Fruit fly (Drosophila melanogaster) whole organism, embryonic: ENCODE data around the gene Uggt.
A peak's percentile ranks its signal among the peaks of the same experiment; 100 is the strongest.

Experiments used
- CG13287 ChIP-seq: fragments of 200-800 bp; sonication (Bioruptor generic); IDR thresholded peaks from 2 replicates; pipeline ENCODE4 v1.3.6; 2022; ENCODE audit warnings: missing biosample characterization, missing genetic modification characterization; ENCODE audit not compliant: partially characterized antibody
- CG14050 ChIP-seq: fragments of 200-800 bp; sonication (Bioruptor generic); IDR thresholded peaks from 3 replicates; pipeline ENCODE4 v1.3.6; 2022; ENCODE audit warnings: missing biosample characterization, missing genetic modification characterization
- CG15269 ChIP-seq: fragments of 200-800 bp; sonication (Bioruptor generic); optimal IDR thresholded peaks from 2 replicates; lab custom pipeline; 2018; ENCODE audit warnings: missing biosample characterization, mild to moderate bottlenecking, missing genetic modification characterization, moderate library complexity
- CG15514 ChIP-seq: fragments of 200-800 bp; sonication (Bioruptor generic); optimal IDR thresholded peaks from 3 replicates; lab custom pipeline; 2017; ENCODE audit warnings: missing biosample characterization, missing genetic modification characterization, mild to moderate bottlenecking, moderate library complexity, missing genetic modification reagents
- CG17186 ChIP-seq: fragments of 200-800 bp; sonication (Bioruptor generic); optimal IDR thresholded peaks from 3 replicates; lab custom pipeline; 2017; ENCODE audit warnings: missing biosample characterization, missing genetic modification reagents, missing genetic modification characterization
- CG18476 ChIP-seq: fragments of 200-800 bp; sonication (Bioruptor generic); optimal IDR thresholded peaks from 2 replicates; lab custom pipeline; 2016; ENCODE audit warnings: missing biosample characterization, mild to moderate bottlenecking, missing genetic modification characterization
- CG18764 ChIP-seq: fragments of 200-800 bp; sonication (Bioruptor generic); optimal IDR thresholded peaks from 3 replicates; lab custom pipeline; 2016; ENCODE audit warnings: missing biosample characterization, missing genetic modification characterization
- CG2120 ChIP-seq: fragments of 200-800 bp; sonication (Bioruptor generic); optimal IDR thresholded peaks from 3 replicates; lab custom pipeline; 2016; ENCODE audit warnings: missing biosample characterization, missing genetic modification characterization
- CG2889 ChIP-seq: fragments of 200-800 bp; sonication (Bioruptor generic); IDR thresholded peaks from 3 replicates; pipeline ENCODE4 v1.3.6; 2022; ENCODE audit warnings: missing biosample characterization, missing genetic modification characterization
- CG31365 ChIP-seq: fragments of 200-800 bp; sonication (Bioruptor generic); optimal IDR thresholded peaks from 2 replicates; lab custom pipeline; 2018; ENCODE audit warnings: missing biosample characterization, mild to moderate bottlenecking, missing genetic modification characterization
- CG34376 ChIP-seq: fragments of 200-800 bp; sonication (Bioruptor generic); optimal IDR thresholded peaks from 2 replicates; lab custom pipeline; 2018; ENCODE audit warnings: missing biosample characterization, mild to moderate bottlenecking, missing genetic modification characterization
- CG3838 ChIP-seq: fragments of 200-800 bp; sonication (Bioruptor generic); optimal IDR thresholded peaks from 3 replicates; lab custom pipeline; 2016; ENCODE audit warnings: missing biosample characterization, missing genetic modification characterization
- CG4707 ChIP-seq: fragments of 200-800 bp; sonication (Bioruptor generic); optimal IDR thresholded peaks from 2 replicates; lab custom pipeline; 2018; ENCODE audit warnings: missing biosample characterization, mild to moderate bottlenecking, missing genetic modification characterization, moderate library complexity
- CG4820 ChIP-seq: fragments of 200-800 bp; sonication (Bioruptor generic); optimal IDR thresholded peaks from 3 replicates; lab custom pipeline; 2016; ENCODE audit warnings: missing biosample characterization, missing genetic modification characterization
- CG6175 ChIP-seq: fragments of 200-800 bp; sonication (Bioruptor generic); IDR thresholded peaks from 3 replicates; pipeline ENCODE4 v1.3.6; 2022; ENCODE audit warnings: missing biosample characterization, missing genetic modification characterization
- CG8281 ChIP-seq: fragments of 200-800 bp; sonication (Bioruptor generic); optimal IDR thresholded peaks from 2 replicates; lab custom pipeline; 2018; ENCODE audit warnings: missing biosample characterization, mild to moderate bottlenecking, missing genetic modification characterization, moderate library complexity
- CG9817 ChIP-seq: fragments of 200-800 bp; sonication (Bioruptor generic); optimal IDR thresholded peaks from 2 replicates; lab custom pipeline; 2018; ENCODE audit warnings: missing biosample characterization, mild to moderate bottlenecking, missing genetic modification characterization, moderate library complexity
- Camta ChIP-seq: fragments of 200-800 bp; sonication (Bioruptor generic); optimal IDR thresholded peaks from 2 replicates; lab custom pipeline; 2016; ENCODE audit warnings: missing biosample characterization, missing genetic modification characterization
- Dip2 ChIP-seq: fragments of 200-800 bp; sonication (Bioruptor generic); IDR thresholded peaks from 2 replicates; pipeline ENCODE4 v1.3.6; 2022; ENCODE audit warnings: missing biosample characterization, missing genetic modification characterization
- Doc3 ChIP-seq: fragments of 200-800 bp; sonication (Bioruptor generic); IDR thresholded peaks from 3 replicates; pipeline ENCODE4 v1.3.6; 2022; ENCODE audit warnings: missing biosample characterization, missing genetic modification characterization; ENCODE audit not compliant: partially characterized antibody
- ERR ChIP-seq: fragments of 200-800 bp; sonication (Bioruptor generic); optimal IDR thresholded peaks from 2 replicates; lab custom pipeline; 2016; ENCODE audit warnings: missing biosample characterization, missing genetic modification characterization
- Hey ChIP-seq: fragments of 200-800 bp; sonication (Bioruptor generic); optimal IDR thresholded peaks from 3 replicates; lab custom pipeline; 2018; ENCODE audit warnings: missing biosample characterization, mild to moderate bottlenecking, missing genetic modification characterization
- Hr3 ChIP-seq: fragments of 200-800 bp; sonication (Bioruptor generic); optimal IDR thresholded peaks from 3 replicates; lab custom pipeline; 2016; ENCODE audit warnings: missing biosample characterization, missing genetic modification characterization
- Oli ChIP-seq: fragments of 200-800 bp; sonication (Bioruptor generic); optimal IDR thresholded peaks from 2 replicates; lab custom pipeline; 2018; ENCODE audit warnings: missing biosample characterization, mild to moderate bottlenecking, missing genetic modification characterization, moderate library complexity
- Ravus ChIP-seq: fragments of 200-800 bp; sonication (Bioruptor generic); IDR thresholded peaks from 2 replicates; pipeline ENCODE4 v1.3.6; 2022; ENCODE audit warnings: missing biosample characterization, missing genetic modification characterization
- Sox100B ChIP-seq: fragments of 200-800 bp; sonication (Bioruptor generic); optimal IDR thresholded peaks from 3 replicates; lab custom pipeline; 2018; ENCODE audit warnings: missing biosample characterization, mild to moderate bottlenecking, missing genetic modification characterization
- Xrp1 ChIP-seq: fragments of 200-800 bp; sonication (Bioruptor generic); IDR thresholded peaks from 2 replicates; pipeline ENCODE4 v1.3.6; 2022; ENCODE audit warnings: missing biosample characterization, missing genetic modification characterization
- ab ChIP-seq: fragments of 200-800 bp; sonication (Bioruptor generic); optimal IDR thresholded peaks from 2 replicates; lab custom pipeline; 2016; ENCODE audit warnings: missing biosample characterization, missing genetic modification characterization
- bab2 ChIP-seq: fragments of 200-800 bp; sonication (Bioruptor generic); optimal IDR thresholded peaks from 2 replicates; lab custom pipeline; 2016; ENCODE audit warnings: missing biosample characterization, missing genetic modification characterization
- chinmo ChIP-seq: fragments of 200-800 bp; sonication (Bioruptor generic); IDR thresholded peaks from 4 replicates; pipeline ENCODE4 v1.3.6; 2022; ENCODE audit warnings: missing biosample characterization, missing genetic modification characterization; ENCODE audit not compliant: partially characterized antibody
- ci ChIP-seq: fragments of 200-800 bp; sonication (Bioruptor generic); IDR thresholded peaks from 3 replicates; pipeline ENCODE4 v1.3.6; 2022; ENCODE audit warnings: missing biosample characterization, missing genetic modification characterization
- crol ChIP-seq: fragments of 200-800 bp; sonication (Bioruptor generic); IDR thresholded peaks from 2 replicates; pipeline ENCODE4 v1.3.6; 2022; ENCODE audit warnings: missing biosample characterization, missing genetic modification characterization
- dimm ChIP-seq: fragments of 200-800 bp; sonication (Bioruptor generic); IDR thresholded peaks from 2 replicates; pipeline ENCODE4 v1.3.6; 2022; ENCODE audit warnings: missing biosample characterization, missing genetic modification characterization
- dmrt99B ChIP-seq: fragments of 200-800 bp; sonication (Bioruptor generic); optimal IDR thresholded peaks from 2 replicates; lab custom pipeline; 2018; ENCODE audit warnings: missing biosample characterization, mild to moderate bottlenecking, missing genetic modification characterization, moderate library complexity
- dpn ChIP-seq, 2 experiments: fragments of 200-800 bp; sonication (Bioruptor generic); optimal IDR thresholded peaks; 3 replicates each; lab custom pipeline; 2016; ENCODE audit warnings: missing biosample characterization in 2 of 2, missing genetic modification characterization in 2 of 2
- gcm2 ChIP-seq: fragments of 200-800 bp; sonication (Bioruptor generic); optimal IDR thresholded peaks from 2 replicates; lab custom pipeline; 2016; ENCODE audit warnings: missing biosample characterization, missing genetic modification characterization
- grau ChIP-seq: fragments of 200-800 bp; optimal IDR thresholded peaks from 3 replicates; lab custom pipeline; 2019; ENCODE audit warnings: missing biosample characterization, mild to moderate bottlenecking, missing genetic modification characterization, moderate library complexity
- hbn ChIP-seq: fragments of 200-800 bp; sonication (Bioruptor generic); IDR thresholded peaks from 2 replicates; pipeline ENCODE4 v1.3.6; 2022; ENCODE audit warnings: missing biosample characterization, missing genetic modification characterization; ENCODE audit not compliant: partially characterized antibody
- jumu ChIP-seq: fragments of 200-800 bp; sonication (Bioruptor generic); optimal IDR thresholded peaks from 3 replicates; lab custom pipeline; 2016; ENCODE audit warnings: missing biosample characterization, missing genetic modification characterization
- ken ChIP-seq: fragments of 200-800 bp; sonication (Bioruptor generic); IDR thresholded peaks from 3 replicates; pipeline ENCODE4 v1.3.6; 2022; ENCODE audit warnings: missing biosample characterization, missing genetic modification characterization
- knrl ChIP-seq: fragments of 200-800 bp; sonication (Bioruptor generic); IDR thresholded peaks from 3 replicates; pipeline ENCODE4 v1.3.6; 2022; ENCODE audit warnings: missing biosample characterization, missing genetic modification characterization; ENCODE audit not compliant: partially characterized antibody
- mld ChIP-seq: fragments of 200-800 bp; sonication (Bioruptor generic); IDR thresholded peaks from 3 replicates; pipeline ENCODE4 v1.3.6; 2022; ENCODE audit warnings: missing biosample characterization, missing genetic modification characterization; ENCODE audit not compliant: partially characterized antibody
- pfk ChIP-seq: fragments of 200-800 bp; sonication (Bioruptor generic); optimal IDR thresholded peaks from 2 replicates; lab custom pipeline; 2018; ENCODE audit warnings: missing biosample characterization, mild to moderate bottlenecking, missing genetic modification characterization, moderate library complexity
- psq ChIP-seq: fragments of 200-800 bp; sonication (Bioruptor generic); optimal IDR thresholded peaks from 2 replicates; lab custom pipeline; 2017; ENCODE audit warnings: missing biosample characterization, missing genetic modification characterization
- pzg ChIP-seq: fragments of 200-800 bp; sonication (Bioruptor generic); optimal IDR thresholded peaks from 3 replicates; lab custom pipeline; 2018; ENCODE audit warnings: missing biosample characterization, mild to moderate bottlenecking, missing genetic modification characterization, moderate library complexity
- ro ChIP-seq: fragments of 200-800 bp; sonication (Bioruptor generic); IDR thresholded peaks from 2 replicates; pipeline ENCODE4 v1.3.6; 2022; ENCODE audit warnings: missing biosample characterization, missing genetic modification characterization
- toy ChIP-seq: fragments of 200-800 bp; sonication (Bioruptor generic); IDR thresholded peaks from 2 replicates; pipeline ENCODE4 v1.3.6; 2022; ENCODE audit warnings: missing biosample characterization, missing genetic modification characterization
- unpg ChIP-seq: fragments of 200-800 bp; sonication (Bioruptor generic); optimal IDR thresholded peaks from 3 replicates; lab custom pipeline; 2018; ENCODE audit warnings: missing biosample characterization, mild to moderate bottlenecking, missing genetic modification characterization, moderate library complexity
- vfl ChIP-seq: fragments of 200-800 bp; sonication (Bioruptor generic); optimal IDR thresholded peaks from 2 replicates; lab custom pipeline; 2016; ENCODE audit warnings: missing biosample characterization, missing genetic modification characterization
- wor ChIP-seq: fragments of 200-800 bp; sonication (Bioruptor generic); IDR thresholded peaks from 2 replicates; pipeline ENCODE4 v1.3.6; 2022; ENCODE audit warnings: missing biosample characterization, missing genetic modification characterization

Gene Uggt

dm6 chr3L:18867521-18867920 lies 5.0 kb upstream of the Uggt start, which contains the start of gene Dysb (continued):
- peak; percentile 77; the same call in 1 of the 3 replicates for TF ChIP-seq ken (GFP tag; lab: Robert Waterston, UW)
- TF ChIP-seq mld = no peak
- peak; percentile 85 for TF ChIP-seq CG15514 (GFP tag; lab: Kevin White, UChicago)
- TF ChIP-seq bab2 (GFP tag; lab: Kevin White, UChicago) = peak; percentile 74
- TF ChIP-seq ERR (GFP tag; lab: Kevin White, UChicago) = no peak
- peak; percentile 60 for TF ChIP-seq CG31365
- no peak for TF ChIP-seq crol
- TF ChIP-seq CG14050 (GFP tag; lab: Robert Waterston, UW) = peak; percentile 88
- peak; percentile 11; the same call in 1 of the 3 replicates for TF ChIP-seq Doc3 (GFP tag; lab: Robert Waterston, UW)
- no peak for TF ChIP-seq Dip2 (GFP tag; lab: Robert Waterston, UW)
- TF ChIP-seq Hr3 (GFP tag; lab: Kevin White, UChicago) = peak; percentile 83
- TF ChIP-seq Hey (tag; lab: Kevin White, UChicago) = no peak
- peak; percentile 50 for TF ChIP-seq gcm2
- peak; percentile 54 for TF ChIP-seq CG18764 (GFP tag; lab: Kevin White, UChicago)
- TF ChIP-seq Xrp1 (GFP tag; lab: Robert Waterston, UW) = peak; percentile 95
- TF ChIP-seq CG9817 (tag; lab: Kevin White, UChicago) = peak; percentile 79
- no peak for TF ChIP-seq CG17186 (GFP tag; lab: Kevin White, UChicago)
- TF ChIP-seq CG6175 (GFP tag; lab: Robert Waterston, UW) = peak; percentile 73; the same call in 2 of the 3 replicates
- TF ChIP-seq hbn (GFP tag; lab: Robert Waterston, UW) = 0 out of 2 replicates have a peak, but pooled peaks have one; percentile 34
- TF ChIP-seq CG15269 = peak; percentile 94
- peak; percentile 63 for TF ChIP-seq CG4820 (GFP tag; lab: Kevin White, UChicago)
- TF ChIP-seq CG34376 (GFP tag; lab: Kevin White, UChicago) = peak; percentile 88
- peak; percentile 88 for TF ChIP-seq CG2120 (GFP tag; lab: Kevin White, UChicago)
- TF ChIP-seq CG13287 (GFP tag; lab: Robert Waterston, UW) = peak; percentile 63
- TF ChIP-seq toy (GFP tag; lab: Robert Waterston, UW) = peak; percentile 77; the same call in 1 of the 2 replicates
- peak; percentile 31; the same call in 1 of the 2 replicates for TF ChIP-seq Ravus (GFP tag; lab: Robert Waterston, UW)
- TF ChIP-seq knrl (GFP tag; lab: Robert Waterston, UW) = no peak
- peak; percentile 50 for TF ChIP-seq ab
- TF ChIP-seq jumu (GFP tag; lab: Kevin White, UChicago) = peak; percentile 33
- peak; percentile 60 for TF ChIP-seq dimm (GFP tag; lab: Robert Waterston, UW)
- peak; percentile 4 for TF ChIP-seq CG3838
- TF ChIP-seq CG4707 = peak; percentile 76
- peak; percentile 91 for TF ChIP-seq dmrt99B (tag; lab: Kevin White, UChicago)
- TF ChIP-seq Oli = peak; percentile 80
- TF ChIP-seq ci = peak; percentile 95
- TF ChIP-seq CG18476 (GFP tag; lab: Kevin White, UChicago) = peak; percentile 72
- TF ChIP-seq dpn (GFP tag; optimal IDR thresholded peaks at IDR 0.05; lab: Kevin White, UChicago) = peak; percentile 62 to 86
- no peak for TF ChIP-seq ro (GFP tag; lab: Robert Waterston, UW)
- TF ChIP-seq psq (GFP tag; lab: Kevin White, UChicago) = peak; percentile 73
- peak; percentile 38 for TF ChIP-seq pfk (GFP tag; lab: Kevin White, UChicago)
- peak; percentile 88 for TF ChIP-seq grau
- peak; percentile 85 for TF ChIP-seq Sox100B
- TF ChIP-seq Camta (GFP tag; lab: Kevin White, UChicago) = peak; percentile 66
- peak; percentile 43; the same call in 1 of the 2 replicates for TF ChIP-seq wor (GFP tag; lab: Robert Waterston, UW)
- peak; percentile 92 for TF ChIP-seq unpg (GFP tag; lab: Kevin White, UChicago)
- peak; percentile 48 for TF ChIP-seq vfl (GFP tag; lab: Kevin White, UChicago)
- no peak for TF ChIP-seq pzg (GFP tag; lab: Kevin White, UChicago)
- TF ChIP-seq chinmo (GFP tag; lab: Robert Waterston, UW) = no peak
- TF ChIP-seq CG8281 (tag; lab: Kevin White, UChicago) = peak; percentile 52
- peak; percentile 76 for TF ChIP-seq CG2889 (GFP tag; lab: Robert Waterston, UW)
